Worm (Caenorhabditis elegans) whole organism, midembryonic: ENCODE measurements around the gene glp-1.

Source experiments
- cog-1 ChIP-seq: sonication (generic microtip); optimal IDR thresholded peaks from 2 replicates; lab custom pipeline; 2016; ENCODE audit warnings: missing genetic modification characterization, missing compliant biosample characterization
- med-1 ChIP-seq: sonication (generic microtip); optimal IDR thresholded peaks from 2 replicates; lab custom pipeline; 2017; ENCODE audit warnings: missing genetic modification characterization, mild to moderate bottlenecking, missing compliant biosample characterization, antibody characterized with exemption, missing genetic modification reagents; ENCODE audit not compliant: insufficient read depth
- ztf-23 ChIP-seq: fragments of 200-800 bp; sonication (Bioruptor generic); IDR thresholded peaks from 2 replicates; pipeline ENCODE4 v1.3.6; 2022; ENCODE audit warnings: missing genetic modification reagents, missing genetic modification characterization, missing compliant biosample characterization

DNA sequence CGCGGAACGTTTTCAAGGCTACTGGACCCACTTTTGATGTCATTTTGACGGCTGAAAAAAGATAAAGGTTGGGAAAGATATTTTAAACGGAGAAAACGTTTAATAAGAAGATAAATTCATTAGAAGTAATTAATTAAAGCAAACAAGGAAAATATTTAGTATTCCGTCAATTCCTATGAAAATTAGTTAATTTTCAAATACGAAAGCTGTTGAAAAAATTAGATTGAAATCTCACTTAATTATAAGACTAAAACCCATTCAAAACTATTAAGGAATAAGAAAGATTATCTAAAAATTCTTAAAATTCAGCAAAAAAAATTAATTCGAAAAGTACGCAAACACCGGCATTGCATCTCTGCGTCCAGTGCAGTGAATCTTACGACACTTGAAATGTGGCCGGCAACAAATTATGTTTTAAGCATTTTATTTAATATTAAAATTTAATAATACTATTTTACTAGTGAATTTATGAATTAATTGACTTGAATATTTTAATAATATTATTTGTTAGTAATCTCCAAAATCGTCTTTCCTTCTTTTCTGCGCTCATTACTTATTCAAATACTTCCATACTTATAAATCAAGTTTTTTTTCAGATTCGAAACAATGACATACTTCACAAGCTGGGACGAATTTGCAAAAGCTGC, 52.8 kb downstream of the glp-1 start, which contains the start of the genes ZK512.2 and ZK512.4:
- TF ChIP-seq med-1 (no peak), ztf-23 (GFP tag; lab: Robert Waterston, UW) (no peak), cog-1 (tag; lab: Kevin White, UChicago) (no peak)
